Fruit fly (Drosophila melanogaster) whole organism, wandering third instar larva: ENCODE data around the gene Remo.

Experiments
- CrebA ChIP-seq: fragments of 200-800 bp; sonication (Bioruptor generic); optimal IDR thresholded peaks from 2 replicates; lab custom pipeline; 2016; ENCODE audit warnings: missing biosample characterization, mild to moderate bottlenecking, missing genetic modification characterization, borderline replicate concordance
- Dfd ChIP-seq: fragments of >200 bp; optimal IDR thresholded peaks from 2 replicates; lab custom pipeline; 2017; ENCODE audit warnings: missing biosample characterization, missing genetic modification characterization
- Hnf4 ChIP-seq: fragments of 200-800 bp; sonication (Bioruptor generic); optimal IDR thresholded peaks from 2 replicates; lab custom pipeline; 2016; ENCODE audit warnings: missing biosample characterization, mild to moderate bottlenecking, missing genetic modification characterization
- Jra ChIP-seq: sonication (Bioruptor generic); optimal IDR thresholded peaks from 2 replicates; lab custom pipeline; 2016; ENCODE audit warnings: missing biosample characterization, missing genetic modification characterization
- Mio ChIP-seq: sonication (Bioruptor generic); optimal IDR thresholded peaks from 2 replicates; lab custom pipeline; 2016; ENCODE audit warnings: missing biosample characterization, missing genetic modification characterization
- Myc ChIP-seq: fragments of >200 bp; optimal IDR thresholded peaks from 2 replicates; lab custom pipeline; 2017
- N ChIP-seq: fragments of >200 bp; optimal IDR thresholded peaks from 2 replicates; lab custom pipeline; 2018; ENCODE audit warnings: missing biosample characterization, missing external identifiers, missing genetic modification characterization
- brk ChIP-seq: fragments of 200-800 bp; sonication (Bioruptor generic); optimal IDR thresholded peaks from 2 replicates; lab custom pipeline; 2016; ENCODE audit warnings: missing biosample characterization, mild to moderate bottlenecking, missing genetic modification characterization
- dmrt93B ChIP-seq: fragments of 200-800 bp; sonication (Bioruptor generic); optimal IDR thresholded peaks from 2 replicates; lab custom pipeline; 2018; ENCODE audit warnings: missing biosample characterization, mild to moderate bottlenecking, missing genetic modification characterization
- dsf ChIP-seq: sonication (Bioruptor generic); optimal IDR thresholded peaks from 2 replicates; lab custom pipeline; 2016; ENCODE audit warnings: missing biosample characterization, missing genetic modification characterization, borderline replicate concordance
- h ChIP-seq: fragments of 200-800 bp; sonication (Bioruptor generic); optimal IDR thresholded peaks from 3 replicates; lab custom pipeline; 2016; ENCODE audit warnings: missing biosample characterization, mild to moderate bottlenecking, missing genetic modification characterization
- pan ChIP-seq: fragments of >200 bp; optimal IDR thresholded peaks from 2 replicates; lab custom pipeline; 2017
- psq ChIP-seq: fragments of 200-800 bp; sonication (Bioruptor generic); optimal IDR thresholded peaks from 3 replicates; lab custom pipeline; 2017; ENCODE audit warnings: missing biosample characterization, mild to moderate bottlenecking, missing genetic modification characterization, moderate library complexity
- usp ChIP-seq: fragments of >200 bp; optimal IDR thresholded peaks from 2 replicates; lab custom pipeline; 2017; ENCODE audit warnings: missing biosample characterization, missing genetic modification characterization

dm6 chrX:13278468-13278982 lies 9.3 kb upstream of the Remo start:
- TF ChIP-seq pan (lab: Kevin White, UChicago): no peak
- no peak for TF ChIP-seq usp
- TF ChIP-seq psq (GFP tag; lab: Kevin White, UChicago): peak; percentile 47
- TF ChIP-seq Jra (GFP tag; lab: Kevin White, UChicago): no peak
- TF ChIP-seq N: no peak
- no peak for TF ChIP-seq dmrt93B
- TF ChIP-seq h (GFP tag; lab: Kevin White, UChicago): peak; percentile 16
- TF ChIP-seq Myc (lab: Kevin White, UChicago): no peak
- TF ChIP-seq brk (GFP tag; lab: Kevin White, UChicago): no peak
- TF ChIP-seq Mio (GFP tag; lab: Kevin White, UChicago): no peak
- TF ChIP-seq CrebA (GFP tag; lab: Kevin White, UChicago): no peak
- no peak for TF ChIP-seq Hnf4 (GFP tag; lab: Kevin White, UChicago)
- no peak for TF ChIP-seq Dfd (GFP tag; lab: Kevin White, UChicago)
- TF ChIP-seq dsf (GFP tag; lab: Kevin White, UChicago): no peak
